Fruit fly (Drosophila melanogaster) whole organism, embryonic: ENCODE measurements around the gene Adgf-D.

ENCODE experiments used
- ATbp ChIP-seq: fragments of 200-800 bp; sonication (Bioruptor generic); optimal IDR thresholded peaks from 2 replicates; lab custom pipeline; 2017; ENCODE audit warnings: missing biosample characterization, mild to moderate bottlenecking, missing genetic modification characterization, missing genetic modification reagents
- B-H2 ChIP-seq: fragments of 200-800 bp; sonication (Bioruptor generic); optimal IDR thresholded peaks from 2 replicates; lab custom pipeline; 2018; ENCODE audit warnings: missing biosample characterization, mild to moderate bottlenecking, missing genetic modification characterization
- CG10366 ChIP-seq: fragments of 200-800 bp; sonication (Bioruptor generic); IDR thresholded peaks from 2 replicates; pipeline ENCODE4 v1.3.6; 2022; ENCODE audit warnings: missing biosample characterization, missing genetic modification characterization
- CG11560 ChIP-seq: fragments of 200-800 bp; sonication (Bioruptor generic); IDR thresholded peaks from 3 replicates; pipeline ENCODE4 v1.3.6; 2022; ENCODE audit warnings: missing biosample characterization, missing genetic modification characterization
- CG12155 ChIP-seq: fragments of 200-800 bp; sonication (Bioruptor generic); optimal IDR thresholded peaks from 3 replicates; lab custom pipeline; 2016; ENCODE audit warnings: missing biosample characterization, missing genetic modification characterization
- CG14965 ChIP-seq: fragments of 200-800 bp; sonication (Bioruptor generic); optimal IDR thresholded peaks from 2 replicates; lab custom pipeline; 2016; ENCODE audit warnings: missing biosample characterization, missing genetic modification characterization, borderline replicate concordance
- CG16863 ChIP-seq: fragments of 200-800 bp; sonication (Bioruptor generic); optimal IDR thresholded peaks from 3 replicates; lab custom pipeline; 2016; ENCODE audit warnings: missing biosample characterization, missing genetic modification characterization
- CG18262 ChIP-seq: fragments of 200-800 bp; optimal IDR thresholded peaks from 3 replicates; lab custom pipeline; 2019; ENCODE audit warnings: missing biosample characterization, mild to moderate bottlenecking, missing genetic modification characterization, moderate library complexity
- CG18619 ChIP-seq: fragments of 200-800 bp; sonication (Bioruptor generic); optimal IDR thresholded peaks from 3 replicates; lab custom pipeline; 2017; ENCODE audit warnings: missing biosample characterization, mild to moderate bottlenecking, missing genetic modification characterization
- CG3065 ChIP-seq: fragments of 200-800 bp; sonication (Bioruptor generic); optimal IDR thresholded peaks from 2 replicates; lab custom pipeline; 2016; ENCODE audit warnings: missing biosample characterization, missing genetic modification characterization
- CG31441 ChIP-seq: fragments of 200-800 bp; sonication (Bioruptor generic); IDR thresholded peaks from 2 replicates; pipeline ENCODE4 v1.3.6; 2022; ENCODE audit warnings: missing biosample characterization, missing genetic modification characterization
- CG33557 ChIP-seq: fragments of 200-800 bp; sonication (Bioruptor generic); optimal IDR thresholded peaks from 2 replicates; lab custom pipeline; 2019; ENCODE audit warnings: missing biosample characterization, mild to moderate bottlenecking, missing genetic modification characterization, moderate library complexity
- CG34376 ChIP-seq: fragments of 200-800 bp; sonication (Bioruptor generic); optimal IDR thresholded peaks from 2 replicates; lab custom pipeline; 2018; ENCODE audit warnings: missing biosample characterization, mild to moderate bottlenecking, missing genetic modification characterization
- CG4424 ChIP-seq: fragments of 200-800 bp; sonication (Bioruptor generic); optimal IDR thresholded peaks from 3 replicates; lab custom pipeline; 2016; ENCODE audit warnings: missing biosample characterization, missing genetic modification characterization
- CG6272 ChIP-seq: fragments of 200-800 bp; sonication (Bioruptor generic); IDR thresholded peaks from 2 replicates; pipeline ENCODE4 v1.3.6; 2022; ENCODE audit warnings: missing biosample characterization, missing genetic modification characterization
- CG6765 ChIP-seq: fragments of 200-800 bp; sonication (Bioruptor generic); optimal IDR thresholded peaks from 3 replicates; lab custom pipeline; 2017; ENCODE audit warnings: missing biosample characterization, mild to moderate bottlenecking, missing genetic modification characterization
- CG6854 ChIP-seq: fragments of 200-800 bp; sonication (Bioruptor generic); optimal IDR thresholded peaks from 3 replicates; lab custom pipeline; 2017; ENCODE audit warnings: missing biosample characterization, mild to moderate bottlenecking, missing genetic modification characterization
- CG7372 ChIP-seq: fragments of 200-800 bp; sonication (Bioruptor generic); IDR thresholded peaks from 2 replicates; pipeline ENCODE4 v1.3.6; 2022; ENCODE audit warnings: missing biosample characterization, missing genetic modification characterization
- CG8359 ChIP-seq: fragments of 200-800 bp; sonication (Bioruptor generic); optimal IDR thresholded peaks from 2 replicates; lab custom pipeline; 2017; ENCODE audit warnings: missing biosample characterization, mild to moderate bottlenecking, missing genetic modification characterization, borderline replicate concordance
- Chrac-16 ChIP-seq: fragments of 200-800 bp; sonication (Bioruptor generic); optimal IDR thresholded peaks from 3 replicates; lab custom pipeline; 2016; ENCODE audit warnings: missing biosample characterization, missing genetic modification characterization
- Dbx ChIP-seq: fragments of 200-800 bp; sonication (Bioruptor generic); IDR thresholded peaks from 3 replicates; pipeline ENCODE4 v1.3.6; 2022; ENCODE audit warnings: missing biosample characterization, missing genetic modification characterization
- Ets65A ChIP-seq: fragments of 200-800 bp; sonication (Bioruptor generic); peaks from one replicate; lab custom pipeline; 2016; ENCODE audit warnings: missing biosample characterization, missing genetic modification characterization
- Meics ChIP-seq: fragments of 200-800 bp; sonication (Bioruptor generic); optimal IDR thresholded peaks from 2 replicates; lab custom pipeline; 2017; ENCODE audit warnings: missing biosample characterization, mild to moderate bottlenecking, missing genetic modification characterization
- Pdp1 ChIP-seq, 2 experiments: fragments of 200-800 bp; sonication (Bioruptor generic); optimal IDR thresholded peaks; 3 replicates each; lab custom pipeline; 2016; ENCODE audit warnings: missing biosample characterization in 2 of 2, missing genetic modification characterization in 2 of 2, mild to moderate bottlenecking in 1 of 2, moderate library complexity in 1 of 2
- Sry-δ ChIP-seq: fragments of 200-800 bp; sonication (Bioruptor generic); optimal IDR thresholded peaks from 2 replicates; lab custom pipeline; 2016; ENCODE audit warnings: missing biosample characterization, missing genetic modification characterization
- aop ChIP-seq: fragments of 200-800 bp; sonication (Bioruptor generic); IDR thresholded peaks from 2 replicates; pipeline ENCODE4 v1.3.6; 2022; ENCODE audit warnings: missing biosample characterization, missing genetic modification characterization
- ash1 ChIP-seq: fragments of 200-800 bp; sonication (Bioruptor generic); optimal IDR thresholded peaks from 2 replicates; lab custom pipeline; 2018; ENCODE audit warnings: missing biosample characterization, mild to moderate bottlenecking, missing genetic modification characterization
- bigmax ChIP-seq: fragments of 200-800 bp; sonication (Bioruptor generic); optimal IDR thresholded peaks from 2 replicates; lab custom pipeline; 2018; ENCODE audit warnings: missing biosample characterization, mild to moderate bottlenecking, missing genetic modification characterization
- cg ChIP-seq: fragments of 200-800 bp; sonication (Bioruptor generic); optimal IDR thresholded peaks from 3 replicates; lab custom pipeline; 2019; ENCODE audit warnings: missing biosample characterization, mild to moderate bottlenecking, missing genetic modification characterization, moderate library complexity
- corto ChIP-seq: fragments of 200-800 bp; sonication (Bioruptor generic); optimal IDR thresholded peaks from 2 replicates; lab custom pipeline; 2016; ENCODE audit warnings: missing biosample characterization, mild to moderate bottlenecking, missing genetic modification characterization, moderate library complexity
- croc ChIP-seq: fragments of 200-800 bp; sonication (Bioruptor generic); conservative IDR thresholded peaks from 3 replicates; pipeline ENCODE4 v1.3.6; 2022; ENCODE audit warnings: missing biosample characterization, missing genetic modification characterization
- dan ChIP-seq: fragments of 200-800 bp; sonication (Bioruptor generic); IDR thresholded peaks from 2 replicates; pipeline ENCODE4 v1.3.6; 2022; ENCODE audit warnings: missing biosample characterization, missing genetic modification characterization
- fd64A ChIP-seq: fragments of 200-800 bp; sonication (Bioruptor generic); optimal IDR thresholded peaks from 3 replicates; lab custom pipeline; 2018; ENCODE audit warnings: missing biosample characterization, mild to moderate bottlenecking, missing genetic modification characterization
- fd96Cb ChIP-seq: fragments of 200-800 bp; sonication (Bioruptor generic); optimal IDR thresholded peaks from 2 replicates; lab custom pipeline; 2018; ENCODE audit warnings: missing biosample characterization, mild to moderate bottlenecking, missing genetic modification characterization, moderate library complexity
- gem ChIP-seq: fragments of 200-800 bp; sonication (Bioruptor generic); optimal IDR thresholded peaks from 2 replicates; lab custom pipeline; 2019; ENCODE audit warnings: missing biosample characterization, mild to moderate bottlenecking, missing genetic modification characterization, moderate library complexity
- gro ChIP-seq: fragments of 200-800 bp; sonication (Bioruptor generic); optimal IDR thresholded peaks from 2 replicates; lab custom pipeline; 2016; ENCODE audit warnings: missing biosample characterization, missing genetic modification characterization
- insv ChIP-seq, 2 experiments: fragments of 200-800 bp; sonication (Bioruptor generic); optimal IDR thresholded peaks; 3 replicates each; lab custom pipeline; 2016 to 2018; ENCODE audit warnings: missing biosample characterization in 2 of 2, missing genetic modification characterization in 2 of 2
- kay ChIP-seq: fragments of 200-800 bp; sonication (Bioruptor generic); optimal IDR thresholded peaks from 2 replicates; lab custom pipeline; 2016; ENCODE audit warnings: missing biosample characterization, missing genetic modification characterization
- ken ChIP-seq: fragments of 200-800 bp; sonication (Bioruptor generic); IDR thresholded peaks from 3 replicates; pipeline ENCODE4 v1.3.6; 2022; ENCODE audit warnings: missing biosample characterization, missing genetic modification characterization
- onecut ChIP-seq: fragments of 200-800 bp; sonication (Bioruptor generic); IDR thresholded peaks from 2 replicates; pipeline ENCODE4 v1.3.6; 2022; ENCODE audit warnings: missing biosample characterization, missing genetic modification characterization
- org-1 ChIP-seq: fragments of 200-800 bp; sonication (Bioruptor generic); optimal IDR thresholded peaks from 2 replicates; lab custom pipeline; 2017; ENCODE audit warnings: missing biosample characterization, missing genetic modification characterization
- phol ChIP-seq: fragments of 200-800 bp; sonication (Bioruptor generic); optimal IDR thresholded peaks from 3 replicates; lab custom pipeline; 2018; ENCODE audit warnings: missing biosample characterization, mild to moderate bottlenecking, missing genetic modification characterization, moderate library complexity
- schlank ChIP-seq: fragments of 200-800 bp; sonication (Bioruptor generic); optimal IDR thresholded peaks from 2 replicates; lab custom pipeline; 2018; ENCODE audit warnings: missing biosample characterization, mild to moderate bottlenecking, missing genetic modification characterization
- sima ChIP-seq: fragments of 200-800 bp; sonication (Bioruptor generic); optimal IDR thresholded peaks from 2 replicates; lab custom pipeline; 2016; ENCODE audit warnings: missing biosample characterization, missing genetic modification characterization
- ssp ChIP-seq: fragments of 200-800 bp; sonication (Bioruptor generic); IDR thresholded peaks from 2 replicates; pipeline ENCODE4 v1.3.6; 2022; ENCODE audit warnings: missing biosample characterization, missing genetic modification characterization
- vnd ChIP-seq: fragments of 200-800 bp; sonication (Bioruptor generic); IDR thresholded peaks from 3 replicates; pipeline ENCODE4 v1.3.6; 2022; ENCODE audit warnings: missing biosample characterization, missing genetic modification characterization; ENCODE audit not compliant: partially characterized antibody
- wor ChIP-seq: fragments of 200-800 bp; sonication (Bioruptor generic); IDR thresholded peaks from 2 replicates; pipeline ENCODE4 v1.3.6; 2022; ENCODE audit warnings: missing biosample characterization, missing genetic modification characterization
- yki ChIP-seq: fragments of >200 bp; optimal IDR thresholded peaks from 3 replicates; lab custom pipeline; 2018
- zf30C ChIP-seq: fragments of 200-800 bp; sonication (Bioruptor generic); optimal IDR thresholded peaks from 3 replicates; lab custom pipeline; 2018; ENCODE audit warnings: missing biosample characterization, mild to moderate bottlenecking, missing genetic modification characterization

The Adgf-D gene

dm6 chr3R:13686371-13687211 is 18.6 kb downstream of the Adgf-D start, which contains the start of gene omd (continued):
- peak; percentile 69 for TF ChIP-seq fd64A (GFP tag; lab: Kevin White, UChicago)
- TF ChIP-seq bigmax: no peak
- TF ChIP-seq CG10366: peak; percentile 47
- TF ChIP-seq Sry-δ (GFP tag; lab: Kevin White, UChicago): peak; percentile 16
- no peak for TF ChIP-seq insv (GFP tag; optimal IDR thresholded peaks at IDR 0.05; lab: Kevin White, UChicago)
- TF ChIP-seq CG33557 (GFP tag; lab: Kevin White, UChicago): peak; percentile 65
- peak; percentile 3 for TF ChIP-seq sima (GFP tag; lab: Kevin White, UChicago)
- peak; percentile 23 for TF ChIP-seq Chrac-16
- TF ChIP-seq CG14965: peak; percentile 52
- peak; percentile 81 for TF ChIP-seq zf30C
- TF ChIP-seq aop: no peak
- TF ChIP-seq CG11560 (tag; lab: Robert Waterston, UW): no peak
- peak; percentile 29; the same call in 2 of the 3 replicates for TF ChIP-seq croc
- TF ChIP-seq CG8359: peak; percentile 41
- TF ChIP-seq ssp (GFP tag; lab: Robert Waterston, UW): peak; percentile 18; the same call in 1 of the 2 replicates
- TF ChIP-seq B-H2 (GFP tag; lab: Kevin White, UChicago): peak; percentile 34
- TF ChIP-seq CG6272: no peak
- TF ChIP-seq CG12155 (GFP tag; lab: Kevin White, UChicago): peak; percentile 8
- TF ChIP-seq CG31441 (GFP tag; lab: Robert Waterston, UW): no peak
- TF ChIP-seq onecut: peak; percentile 72
- no peak for TF ChIP-seq CG7372 (GFP tag; lab: Robert Waterston, UW)
- TF ChIP-seq ash1: peak; percentile 64
- peak; percentile 79 for TF ChIP-seq kay (GFP tag; lab: Kevin White, UChicago)
- TF ChIP-seq Pdp1 (GFP tag; optimal IDR thresholded peaks at IDR 0.05; lab: Kevin White, UChicago): peak; percentile 43 to 83
- TF ChIP-seq ATbp (GFP tag; lab: Kevin White, UChicago): peak; percentile 89
- TF ChIP-seq schlank: peak; percentile 58
- no peak for TF ChIP-seq fd96Cb
- TF ChIP-seq CG6765 (GFP tag; lab: Kevin White, UChicago): peak; percentile 64
- no peak for TF ChIP-seq wor (GFP tag; lab: Robert Waterston, UW)
- TF ChIP-seq ken (GFP tag; lab: Robert Waterston, UW): peak; percentile 52; the same call in 1 of the 3 replicates
- peak; percentile 75 for TF ChIP-seq cg (GFP tag; lab: Kevin White, UChicago)
- no peak for TF ChIP-seq Ets65A (GFP tag; lab: Kevin White, UChicago)
- TF ChIP-seq CG3065 (GFP tag; lab: Kevin White, UChicago): peak; percentile 27
- TF ChIP-seq corto (GFP tag; lab: Kevin White, UChicago): no peak
- peak; percentile 46 for TF ChIP-seq CG18619 (GFP tag; lab: Kevin White, UChicago)
- TF ChIP-seq CG34376 (GFP tag; lab: Kevin White, UChicago): peak; percentile 96
- peak; percentile 66 for TF ChIP-seq Meics (GFP tag; lab: Kevin White, UChicago)
- TF ChIP-seq CG4424 (GFP tag; lab: Kevin White, UChicago): peak; percentile 47
- TF ChIP-seq vnd: no peak
- TF ChIP-seq yki (lab: Kevin White, UChicago): no peak
- 0 out of 3 replicates have a peak, but pooled peaks have one; percentile 46 for TF ChIP-seq Dbx (GFP tag; lab: Robert Waterston, UW)
- TF ChIP-seq org-1 (GFP tag; lab: Kevin White, UChicago): peak; percentile 70
- TF ChIP-seq CG16863 (GFP tag; lab: Kevin White, UChicago): peak; percentile 54
- no peak for TF ChIP-seq gem (tag; lab: Kevin White, UChicago)
- TF ChIP-seq dan: no peak
- no peak for TF ChIP-seq CG18262 (tag; lab: Kevin White, UChicago)
- no peak for TF ChIP-seq gro
- TF ChIP-seq phol (tag; lab: Kevin White, UChicago): no peak
- peak; percentile 72 for TF ChIP-seq CG6854 (GFP tag; lab: Kevin White, UChicago)
